Fruit fly (Drosophila melanogaster): ENCODE measurements around the gene Der-1.

Gene Der-1

DNA sequence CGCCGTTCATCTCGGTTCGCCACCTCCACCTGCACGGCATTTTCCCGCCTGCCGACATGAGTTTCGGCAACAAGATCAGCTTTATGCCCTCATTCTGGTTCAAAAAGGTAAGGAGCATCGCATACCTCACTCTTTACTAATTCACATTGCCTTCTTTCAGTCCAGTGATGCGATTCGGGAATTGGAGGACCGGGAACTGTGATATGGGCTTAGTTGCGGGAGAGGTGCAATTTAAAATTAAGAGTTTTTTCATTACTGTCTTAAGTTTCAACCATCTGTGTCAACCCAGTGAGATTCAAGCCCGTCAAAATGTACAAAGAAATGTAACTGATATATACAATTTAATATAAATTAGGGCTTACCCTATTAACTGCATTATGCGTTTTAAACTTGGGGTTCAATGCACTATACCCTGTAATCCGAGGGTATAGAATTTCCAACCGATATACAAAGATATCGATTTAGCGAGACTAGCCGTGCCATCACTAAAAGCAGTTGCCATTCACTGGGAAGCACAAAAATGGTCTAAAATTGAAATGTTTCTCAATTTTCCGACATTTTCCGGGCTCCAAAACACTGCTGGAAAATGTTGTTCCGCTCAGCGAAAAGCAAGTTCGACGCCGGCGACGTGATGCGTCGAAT lies 8.1 kb downstream of the Der-1 start, which contains the start of gene CG7289 (continued):
- TF ChIP-seq chif (GFP tag; optimal IDR thresholded peaks at IDR 0.05) (no peak), sim (GFP tag; IDR thresholded peaks at IDR 0.05) (no peak), sens-2 (GFP tag; IDR thresholded peaks at IDR 0.05) (no peak), CG4404 (GFP tag; IDR thresholded peaks at IDR 0.05) (no peak), CG12391 (tag; optimal IDR thresholded peaks at IDR 0.05) (no peak), fd64A (GFP tag; optimal IDR thresholded peaks at IDR 0.05) (no peak), slp2 (GFP tag; optimal IDR thresholded peaks at IDR 0.05) (no peak), CG17359 (tag; optimal IDR thresholded peaks at IDR 0.05) (no peak), Doc3 (GFP tag; IDR thresholded peaks at IDR 0.05; ENCODE audit: partially characterized antibody) (peak; percentile 48), CG11723 (GFP tag; optimal IDR thresholded peaks at IDR 0.05) (no peak), CG2116 (GFP tag; optimal IDR thresholded peaks at IDR 0.05) (peak; percentile 46), CG7556 (GFP tag; optimal IDR thresholded peaks at IDR 0.05) (no peak), CG4424 (GFP tag; optimal IDR thresholded peaks at IDR 0.05) (no peak), fru (optimal IDR thresholded peaks at IDR 0.05) (no peak), CG12155 (GFP tag; optimal IDR thresholded peaks at IDR 0.05) (peak; percentile 5), Stat92E (GFP tag; optimal IDR thresholded peaks at IDR 0.05) (no peak), CG10274 (GFP tag; optimal IDR thresholded peaks at IDR 0.05) (no peak), Vsx1 (GFP tag; optimal IDR thresholded peaks at IDR 0.05) (no peak), psq (GFP tag; optimal IDR thresholded peaks at IDR 0.05) (no peak), CG17802 (tag; optimal IDR thresholded peaks at IDR 0.05) (no peak), fd3F (GFP tag; optimal IDR thresholded peaks at IDR 0.05) (no peak), CG14965 (GFP tag; optimal IDR thresholded peaks at IDR 0.05; ENCODE audit: borderline replicate concordance) (no peak), CG5953 (GFP tag; IDR thresholded peaks at IDR 0.05) (no peak), unpg (GFP tag; optimal IDR thresholded peaks at IDR 0.05) (no peak), CG11085 (GFP tag; IDR thresholded peaks at IDR 0.05) (no peak), CG1529 (GFP tag; optimal IDR thresholded peaks at IDR 0.05) (no peak), so (GFP tag; IDR thresholded peaks at IDR 0.05) (peak; percentile 8; the same call in 1 of the 3 replicates), pzg (GFP tag; optimal IDR thresholded peaks at IDR 0.05) (peak; percentile 55), HmgZ (tag; optimal IDR thresholded peaks at IDR 0.05) (peak; percentile 22), crol (GFP tag; IDR thresholded peaks at IDR 0.05) (no peak), CG11456 (GFP tag; IDR thresholded peaks at IDR 0.05) (no peak), B-H1 (GFP tag; IDR thresholded peaks at IDR 0.05) (no peak), CG1647 (GFP tag; optimal IDR thresholded peaks at IDR 0.05) (no peak), CG11695 (GFP tag; IDR thresholded peaks at IDR 0.05) (no peak), YL-1 (GFP tag; optimal IDR thresholded peaks at IDR 0.05) (peak; percentile 49), lbe (GFP tag; optimal IDR thresholded peaks at IDR 0.05) (no peak), fu2 (GFP tag; optimal IDR thresholded peaks at IDR 0.05) (no peak), row (GFP tag; IDR thresholded peaks at IDR 0.05) (peak; percentile 70), CG9727 (GFP tag; optimal IDR thresholded peaks at IDR 0.05) (no peak), Pdp1 (GFP tag; optimal IDR thresholded peaks at IDR 0.05) (no peak), Aef1 (GFP tag; IDR thresholded peaks at IDR 0.05) (no peak), ssp (GFP tag; IDR thresholded peaks at IDR 0.05) (no peak), slbo (GFP tag; IDR thresholded peaks at IDR 0.05) (peak; percentile 40; the same call in 1 of the 2 replicates), CG4617 (GFP tag; optimal IDR thresholded peaks at IDR 0.05; ENCODE audit: borderline replicate concordance) (peak; percentile 94), tna (GFP tag; IDR thresholded peaks at IDR 0.05; ENCODE audit: partially characterized antibody) (peak; percentile 38; the same call in 1 of the 2 replicates), Myb (GFP tag; optimal IDR thresholded peaks at IDR 0.05) (no peak), dpn (GFP tag; optimal IDR thresholded peaks at IDR 0.05) (peak in 1 of 2 experiments; percentile 28), CG8924 (tag; optimal IDR thresholded peaks at IDR 0.05) (no peak), dimm (GFP tag; IDR thresholded peaks at IDR 0.05) (no peak), CG2199 (GFP tag; IDR thresholded peaks at IDR 0.05) (no peak), H2.0 (GFP tag; IDR thresholded peaks at IDR 0.05) (no peak)

Data from whole organism, embryonic.